Fruit fly (Drosophila melanogaster): ENCODE data around the gene CG14270.

The CG14270 gene

dm6 chrX:3455431-3456001, 29.7 kb downstream of the CG14270 start:
- peak; percentile 54 for TF ChIP-seq CG8301 (tag; optimal IDR thresholded peaks at IDR 0.05)
- TF ChIP-seq CG10348 (GFP tag; IDR thresholded peaks at IDR 0.05): no peak
- TF ChIP-seq Pif1B (GFP tag; optimal IDR thresholded peaks at IDR 0.05): no peak
- TF ChIP-seq Pif1A (GFP tag; optimal IDR thresholded peaks at IDR 0.05): no peak
- no peak for TF ChIP-seq gl (tag; optimal IDR thresholded peaks at IDR 0.05)
- 0 out of 2 replicates have a peak, but pooled peaks have one; percentile 12 for TF ChIP-seq CG32121 (GFP tag; IDR thresholded peaks at IDR 0.05)
- TF ChIP-seq CG14655 (GFP tag; optimal IDR thresholded peaks at IDR 0.05): peak; percentile 55
- no peak for TF ChIP-seq CG15710 (tag; optimal IDR thresholded peaks at IDR 0.05)

dm6 chrX:3454715-3455114, 30.5 kb downstream of the CG14270 start:
- peak; percentile 82 for TF ChIP-seq fd96Ca (GFP tag; IDR thresholded peaks at IDR 0.05)
- TF ChIP-seq EcR (GFP tag; optimal IDR thresholded peaks at IDR 0.05): no peak
- no peak for TF ChIP-seq CG10348 (GFP tag; IDR thresholded peaks at IDR 0.05)
- no peak for TF ChIP-seq Snoo (tag; optimal IDR thresholded peaks at IDR 0.05)
- peak; percentile 85 for TF ChIP-seq Ets98B (GFP tag; IDR thresholded peaks at IDR 0.05)
- peak; percentile 87 for TF ChIP-seq CG4496 (GFP tag; IDR thresholded peaks at IDR 0.05)
- TF ChIP-seq Pif1A (GFP tag; optimal IDR thresholded peaks at IDR 0.05): peak; percentile 33
- peak; percentile 30 for TF ChIP-seq Pif1B (GFP tag; optimal IDR thresholded peaks at IDR 0.05)
- peak; percentile 67 for TF ChIP-seq CG32121 (GFP tag; IDR thresholded peaks at IDR 0.05)
- peak; percentile 74 for TF ChIP-seq CG12605 (GFP tag; IDR thresholded peaks at IDR 0.05)
- TF ChIP-seq rn (GFP tag; IDR thresholded peaks at IDR 0.05): no peak
- TF ChIP-seq CG8301 (tag; optimal IDR thresholded peaks at IDR 0.05): peak; percentile 71
- peak; percentile 68 for TF ChIP-seq CG14655 (GFP tag; optimal IDR thresholded peaks at IDR 0.05)

- TF ChIP-seq gl (tag; optimal IDR thresholded peaks at IDR 0.05) (no peak), CG15710 (tag; optimal IDR thresholded peaks at IDR 0.05) (no peak), CG4496 (GFP tag; IDR thresholded peaks at IDR 0.05) (peak; percentile 75), CG10348 (GFP tag; IDR thresholded peaks at IDR 0.05) (no peak), Ets98B (GFP tag; IDR thresholded peaks at IDR 0.05) (peak; percentile 77), fd96Ca (GFP tag; IDR thresholded peaks at IDR 0.05) (peak; percentile 81), CG14655 (GFP tag; optimal IDR thresholded peaks at IDR 0.05) (peak; percentile 40), CG32121 (GFP tag; IDR thresholded peaks at IDR 0.05) (peak; percentile 81), CG12605 (GFP tag; IDR thresholded peaks at IDR 0.05) (peak; percentile 59; the same call in 1 of the 2 replicates), Pif1A (GFP tag; optimal IDR thresholded peaks at IDR 0.05) (peak; percentile 6), CG8301 (tag; optimal IDR thresholded peaks at IDR 0.05) (peak; percentile 45)
Measured at dm6 chrX:3453038-3453819, 31.9 kb downstream of the CG14270 start.

- peak; percentile 54 for TF ChIP-seq CG8301 (tag; optimal IDR thresholded peaks at IDR 0.05)
- peak; percentile 78 for TF ChIP-seq CG32121 (GFP tag; IDR thresholded peaks at IDR 0.05)
- TF ChIP-seq CG4496 (GFP tag; IDR thresholded peaks at IDR 0.05): peak; percentile 80
- TF ChIP-seq Snoo (tag; optimal IDR thresholded peaks at IDR 0.05): no peak
- TF ChIP-seq Pif1A (GFP tag; optimal IDR thresholded peaks at IDR 0.05): peak; percentile 25
- TF ChIP-seq CG14655 (GFP tag; optimal IDR thresholded peaks at IDR 0.05): peak; percentile 39
- TF ChIP-seq fd96Ca (GFP tag; IDR thresholded peaks at IDR 0.05): peak; percentile 78
- no peak for TF ChIP-seq CG13204 (GFP tag; optimal IDR thresholded peaks at IDR 0.05)
- TF ChIP-seq Ets98B (GFP tag; IDR thresholded peaks at IDR 0.05): peak; percentile 68
- peak; percentile 19; the same call in 1 of the 2 replicates for TF ChIP-seq rn (GFP tag; IDR thresholded peaks at IDR 0.05)
Measured at dm6 chrX:3451916-3452315, 33.3 kb downstream of the CG14270 start.

dm6 chrX:3451250-3451786, 33.9 kb downstream of the CG14270 start:
- TF ChIP-seq D1 (tag; optimal IDR thresholded peaks at IDR 0.05) (peak; percentile 3), Pif1B (GFP tag; optimal IDR thresholded peaks at IDR 0.05) (peak; percentile 26), gl (tag; optimal IDR thresholded peaks at IDR 0.05) (no peak)

- no peak for TF ChIP-seq CG15710 (tag; optimal IDR thresholded peaks at IDR 0.05)
- no peak for TF ChIP-seq Snoo (tag; optimal IDR thresholded peaks at IDR 0.05)
- no peak for TF ChIP-seq D1 (tag; optimal IDR thresholded peaks at IDR 0.05)
- TF ChIP-seq CG14655 (GFP tag; optimal IDR thresholded peaks at IDR 0.05): no peak
- no peak for TF ChIP-seq CG13204 (GFP tag; optimal IDR thresholded peaks at IDR 0.05)
- no peak for TF ChIP-seq CG4496 (GFP tag; IDR thresholded peaks at IDR 0.05)
- no peak for TF ChIP-seq CG8301 (tag; optimal IDR thresholded peaks at IDR 0.05)
- no peak for TF ChIP-seq CG12605 (GFP tag; IDR thresholded peaks at IDR 0.05)
- no peak for TF ChIP-seq Ets98B (GFP tag; IDR thresholded peaks at IDR 0.05)
- TF ChIP-seq Pif1A (GFP tag; optimal IDR thresholded peaks at IDR 0.05): no peak
- no peak for TF ChIP-seq gl (tag; optimal IDR thresholded peaks at IDR 0.05)
- no peak for TF ChIP-seq CG9948 (tag; optimal IDR thresholded peaks at IDR 0.05)
- no peak for TF ChIP-seq CG34367 (tag; optimal IDR thresholded peaks at IDR 0.05)
- no peak for TF ChIP-seq EcR (GFP tag; optimal IDR thresholded peaks at IDR 0.05)
- TF ChIP-seq CG32121 (GFP tag; IDR thresholded peaks at IDR 0.05): no peak
- TF ChIP-seq CG17806 (tag; optimal IDR thresholded peaks at IDR 0.05): no peak
Measured at dm6 chrX:3448893-3449394, 36.2 kb downstream of the CG14270 start, which contains the start of gene CG12535. Gene CG12535 (minus strand): TSS chrX:3448943.
